Fruit fly (Drosophila melanogaster) whole organism, embryonic: ENCODE results near the gene TwdlV.

ENCODE experiments used
- Awh ChIP-seq: fragments of 200-800 bp; sonication (Bioruptor generic); IDR thresholded peaks from 2 replicates; pipeline ENCODE4, ENCODE4 v1.3.6; 2022; ENCODE audit warnings: missing biosample characterization, missing genetic modification characterization
- CG12219 ChIP-seq: fragments of 200-800 bp; sonication (Bioruptor generic); optimal IDR thresholded peaks from 3 replicates; lab custom pipeline; 2018; ENCODE audit warnings: missing biosample characterization, mild to moderate bottlenecking, missing genetic modification characterization
- CG18764 ChIP-seq: fragments of 200-800 bp; sonication (Bioruptor generic); optimal IDR thresholded peaks from 3 replicates; lab custom pipeline; 2016; ENCODE audit warnings: missing biosample characterization, missing genetic modification characterization
- CG2712 ChIP-seq: fragments of 200-800 bp; optimal IDR thresholded peaks from 3 replicates; lab custom pipeline; 2019; ENCODE audit warnings: missing biosample characterization, mild to moderate bottlenecking, missing genetic modification characterization, moderate library complexity
- CG2875 ChIP-seq: fragments of 200-800 bp; sonication (Bioruptor generic); optimal IDR thresholded peaks from 2 replicates; lab custom pipeline; 2017; ENCODE audit warnings: missing biosample characterization, mild to moderate bottlenecking, missing genetic modification characterization, missing genetic modification reagents
- CG30431 ChIP-seq: fragments of 200-800 bp; sonication (Bioruptor generic); optimal IDR thresholded peaks from 2 replicates; lab custom pipeline; 2017; ENCODE audit warnings: missing biosample characterization, missing genetic modification characterization
- CG3163 ChIP-seq: fragments of 200-800 bp; sonication (Bioruptor generic); optimal IDR thresholded peaks from 3 replicates; lab custom pipeline; 2016; ENCODE audit warnings: missing biosample characterization, missing genetic modification characterization
- CG33557 ChIP-seq: fragments of 200-800 bp; sonication (Bioruptor generic); optimal IDR thresholded peaks from 2 replicates; lab custom pipeline; 2019; ENCODE audit warnings: missing biosample characterization, mild to moderate bottlenecking, missing genetic modification characterization, moderate library complexity
- CG3995 ChIP-seq: fragments of 200-800 bp; sonication (Bioruptor generic); optimal IDR thresholded peaks from 3 replicates; lab custom pipeline; 2016; ENCODE audit warnings: missing biosample characterization, missing genetic modification characterization
- CG6254 ChIP-seq: fragments of 200-800 bp; sonication (Bioruptor generic); optimal IDR thresholded peaks from 3 replicates; lab custom pipeline; 2017; ENCODE audit warnings: mild to moderate bottlenecking, missing biosample characterization, missing genetic modification reagents, missing genetic modification characterization
- CG6689 ChIP-seq: fragments of 200-800 bp; sonication (Bioruptor generic); IDR thresholded peaks from 2 replicates; pipeline ENCODE4 v1.3.6; 2022; ENCODE audit warnings: missing biosample characterization, missing genetic modification characterization
- CG7928 ChIP-seq: fragments of 200-800 bp; sonication (Bioruptor generic); optimal IDR thresholded peaks from 2 replicates; lab custom pipeline; 2017; ENCODE audit warnings: missing biosample characterization, mild to moderate bottlenecking, missing genetic modification characterization
- CG9932 ChIP-seq: fragments of 200-800 bp; sonication (Bioruptor generic); IDR thresholded peaks from 2 replicates; pipeline ENCODE4 v1.3.6; 2022; ENCODE audit warnings: missing biosample characterization, missing genetic modification characterization
- Dfd ChIP-seq, 2 experiments: fragments of >200 bp; optimal IDR thresholded peaks; 2 replicates each; lab custom pipeline; 2017; ENCODE audit warnings: missing biosample characterization in 2 of 2, missing genetic modification characterization in 2 of 2
- Dp ChIP-seq: fragments of 200-800 bp; sonication (Bioruptor generic); optimal IDR thresholded peaks from 2 replicates; lab custom pipeline; 2018; ENCODE audit warnings: missing biosample characterization, mild to moderate bottlenecking, missing genetic modification characterization, moderate library complexity
- Eip74EF ChIP-seq, 2 experiments: fragments of 200-800 bp in 1 of 2; fragments of >200 bp in 1 of 2; sonication (Bioruptor generic) in 1 of 2; optimal IDR thresholded peaks; 2 replicates each; lab custom pipeline; 2017 to 2019; ENCODE audit warnings: missing biosample characterization in 2 of 2, missing genetic modification characterization in 2 of 2, mild to moderate bottlenecking in 1 of 2, moderate library complexity in 1 of 2
- HLH3B ChIP-seq: fragments of 200-800 bp; sonication (Bioruptor generic); IDR thresholded peaks from 2 replicates; pipeline ENCODE4 v1.3.6; 2022; ENCODE audit warnings: missing biosample characterization, missing genetic modification characterization
- HLH4C ChIP-seq: fragments of 200-800 bp; sonication (Bioruptor generic); IDR thresholded peaks from 3 replicates; pipeline ENCODE4 v1.3.6; 2022; ENCODE audit warnings: missing biosample characterization, missing genetic modification characterization; ENCODE audit not compliant: partially characterized antibody
- MTF-1 ChIP-seq: fragments of 200-800 bp; sonication (Bioruptor generic); optimal IDR thresholded peaks from 2 replicates; lab custom pipeline; 2018; ENCODE audit warnings: missing biosample characterization, mild to moderate bottlenecking, missing genetic modification characterization, borderline replicate concordance
- Mad ChIP-seq: fragments of 200-800 bp; sonication (Bioruptor generic); optimal IDR thresholded peaks from 2 replicates; lab custom pipeline; 2016; ENCODE audit warnings: missing biosample characterization, missing genetic modification characterization
- Myb ChIP-seq: fragments of 200-800 bp; sonication (Bioruptor generic); optimal IDR thresholded peaks from 2 replicates; lab custom pipeline; 2016; ENCODE audit warnings: missing biosample characterization, missing genetic modification characterization
- Ptx1 ChIP-seq: fragments of 200-800 bp; sonication (Bioruptor generic); IDR thresholded peaks from 2 replicates; pipeline ENCODE4 v1.3.6; 2022; ENCODE audit warnings: missing biosample characterization, missing genetic modification characterization
- Taf1 ChIP-seq: fragments of 200-800 bp; sonication (Bioruptor generic); IDR thresholded peaks from 2 replicates; pipeline ENCODE4 v1.3.6; 2022; ENCODE audit warnings: missing biosample characterization, missing genetic modification characterization
- ash1 ChIP-seq: fragments of 200-800 bp; sonication (Bioruptor generic); optimal IDR thresholded peaks from 2 replicates; lab custom pipeline; 2018; ENCODE audit warnings: missing biosample characterization, mild to moderate bottlenecking, missing genetic modification characterization
- az2 ChIP-seq: fragments of 200-800 bp; sonication (Bioruptor generic); optimal IDR thresholded peaks from 3 replicates; lab custom pipeline; 2016; ENCODE audit warnings: missing biosample characterization, missing genetic modification characterization
- bbx ChIP-seq: fragments of 200-800 bp; sonication (Bioruptor generic); IDR thresholded peaks from 2 replicates; pipeline ENCODE4 v1.3.6; 2022; ENCODE audit warnings: missing biosample characterization, missing genetic modification characterization; ENCODE audit not compliant: partially characterized antibody
- caup ChIP-seq: fragments of 200-800 bp; sonication (Bioruptor generic); optimal IDR thresholded peaks from 3 replicates; lab custom pipeline; 2017; ENCODE audit warnings: missing biosample characterization, mild to moderate bottlenecking, missing genetic modification characterization, moderate library complexity; ENCODE audit not compliant: severe bottlenecking
- chinmo ChIP-seq: fragments of 200-800 bp; sonication (Bioruptor generic); IDR thresholded peaks from 4 replicates; pipeline ENCODE4 v1.3.6; 2022; ENCODE audit warnings: missing biosample characterization, missing genetic modification characterization; ENCODE audit not compliant: partially characterized antibody
- chn ChIP-seq: fragments of 200-800 bp; sonication (Bioruptor generic); optimal IDR thresholded peaks from 2 replicates; lab custom pipeline; 2016; ENCODE audit warnings: missing biosample characterization, missing genetic modification characterization
- dmrt11E ChIP-seq: fragments of 200-800 bp; sonication (Bioruptor generic); optimal IDR thresholded peaks from 3 replicates; lab custom pipeline; 2018; ENCODE audit warnings: missing biosample characterization, mild to moderate bottlenecking, missing genetic modification characterization, moderate library complexity
- eve ChIP-seq, 2 experiments: fragments of >200 bp; optimal IDR thresholded peaks; 2 replicates each; lab custom pipeline; 2017; ENCODE audit warnings: missing biosample characterization in 2 of 2, missing genetic modification characterization in 2 of 2
- fd96Cb ChIP-seq: fragments of 200-800 bp; sonication (Bioruptor generic); optimal IDR thresholded peaks from 2 replicates; lab custom pipeline; 2018; ENCODE audit warnings: missing biosample characterization, mild to moderate bottlenecking, missing genetic modification characterization, moderate library complexity
- gfzf ChIP-seq: fragments of 200-800 bp; sonication (Bioruptor generic); optimal IDR thresholded peaks from 2 replicates; lab custom pipeline; 2016; ENCODE audit warnings: missing biosample characterization, mild to moderate bottlenecking, missing genetic modification characterization, moderate library complexity
- gsb-n ChIP-seq: fragments of 200-800 bp; sonication (Bioruptor generic); optimal IDR thresholded peaks from 3 replicates; lab custom pipeline; 2018; ENCODE audit warnings: missing biosample characterization, mild to moderate bottlenecking, missing genetic modification characterization
- ham ChIP-seq: fragments of 200-800 bp; sonication (Bioruptor generic); IDR thresholded peaks from 2 replicates; pipeline ENCODE4 v1.3.6; 2022; ENCODE audit warnings: missing biosample characterization, missing genetic modification characterization
- hbn ChIP-seq: fragments of 200-800 bp; sonication (Bioruptor generic); IDR thresholded peaks from 2 replicates; pipeline ENCODE4 v1.3.6; 2022; ENCODE audit warnings: missing biosample characterization, missing genetic modification characterization; ENCODE audit not compliant: partially characterized antibody
- nom ChIP-seq: fragments of 200-800 bp; sonication (Bioruptor generic); optimal IDR thresholded peaks from 2 replicates; lab custom pipeline; 2017; ENCODE audit warnings: missing biosample characterization, missing genetic modification characterization, mild to moderate bottlenecking, moderate library complexity, missing genetic modification reagents
- odd ChIP-seq: fragments of 200-800 bp; sonication (Bioruptor generic); optimal IDR thresholded peaks from 2 replicates; lab custom pipeline; 2017; ENCODE audit warnings: missing biosample characterization, mild to moderate bottlenecking, missing genetic modification characterization
- pan ChIP-seq, 4 experiments: fragments of >200 bp in 3 of 4; fragments of 200-800 bp in 1 of 4; sonication (Bioruptor generic) in 1 of 4; optimal IDR thresholded peaks in 3 of 4; IDR thresholded peaks in 1 of 4; 2 replicates each; pipeline versions ENCODE4 v1.3.6 to Lab custom; 2017 to 2022; ENCODE audit warnings: missing biosample characterization in 2 of 4, missing genetic modification characterization in 2 of 4, mixed read lengths in 1 of 4
- pros ChIP-seq: fragments of 200-800 bp; sonication (Bioruptor generic); optimal IDR thresholded peaks from 3 replicates; lab custom pipeline; 2019; ENCODE audit warnings: missing biosample characterization, mild to moderate bottlenecking, missing genetic modification characterization, moderate library complexity
- row ChIP-seq: fragments of 200-800 bp; sonication (Bioruptor generic); IDR thresholded peaks from 3 replicates; pipeline ENCODE4 v1.3.6; 2022; ENCODE audit warnings: missing biosample characterization, missing genetic modification characterization
- seq ChIP-seq: fragments of 200-800 bp; sonication (Bioruptor generic); IDR thresholded peaks from 2 replicates; pipeline ENCODE4 v1.3.6; 2022; ENCODE audit warnings: missing biosample characterization, missing genetic modification characterization
- tll ChIP-seq, 2 experiments: fragments of 200-800 bp in 1 of 2; fragments of >200 bp in 1 of 2; sonication (Bioruptor generic) in 1 of 2; optimal IDR thresholded peaks; 2 replicates each; lab custom pipeline; 2017 to 2019; ENCODE audit warnings: missing biosample characterization in 2 of 2, missing genetic modification characterization in 2 of 2, mild to moderate bottlenecking in 1 of 2, moderate library complexity in 1 of 2
- vnd ChIP-seq: fragments of 200-800 bp; sonication (Bioruptor generic); IDR thresholded peaks from 3 replicates; pipeline ENCODE4 v1.3.6; 2022; ENCODE audit warnings: missing biosample characterization, missing genetic modification characterization; ENCODE audit not compliant: partially characterized antibody
- wdn ChIP-seq: fragments of 200-800 bp; sonication (Bioruptor generic); IDR thresholded peaks from 2 replicates; pipeline ENCODE4 v1.3.6; 2022; ENCODE audit warnings: missing biosample characterization, missing genetic modification characterization
- zen ChIP-seq: fragments of 200-800 bp; sonication (Bioruptor generic); optimal IDR thresholded peaks from 3 replicates; lab custom pipeline; 2018; ENCODE audit warnings: missing biosample characterization, mild to moderate bottlenecking, missing genetic modification characterization, moderate library complexity

Gene TwdlV

dm6 chr3R:4232139-4233017 lies 22.1 kb upstream of the TwdlV start, which contains the start of gene CG14641 (continued):
- TF ChIP-seq MTF-1 (no peak), CG9932 (no peak), CG2712 (tag; lab: Kevin White, UChicago) (peak; percentile 51), az2 (GFP tag; lab: Kevin White, UChicago) (no peak), Taf1 (no peak), odd (GFP tag; lab: Kevin White, UChicago) (no peak), fd96Cb (tag; lab: Kevin White, UChicago) (no peak), pros (GFP tag; lab: Kevin White, UChicago) (no peak), tll (GFP tag; optimal IDR thresholded peaks at IDR 0.05; lab: Kevin White, UChicago) (peak in 1 of 2 experiments; percentile 79), Eip74EF (GFP tag; optimal IDR thresholded peaks at IDR 0.05; lab: Kevin White, UChicago) (peak in 1 of 2 experiments; percentile 66), seq (no peak), dmrt11E (tag; lab: Kevin White, UChicago) (peak; percentile 19), Dp (GFP tag; lab: Kevin White, UChicago) (no peak), CG30431 (GFP tag; lab: Kevin White, UChicago) (no peak), HLH4C (no peak), Myb (GFP tag; lab: Kevin White, UChicago) (no peak), CG6689 (peak; percentile 17; the same call in 1 of the 2 replicates), ash1 (no peak), ham (no peak), nom (peak; percentile 30), pan (optimal IDR thresholded peaks at IDR 0.05; lab: Kevin White, UChicago) (no peak), pan (GFP tag; optimal IDR thresholded peaks at IDR 0.05 in 1 of 2, IDR thresholded peaks at IDR 0.05 in 1 of 2) (no peak), Mad (GFP tag; lab: Kevin White, UChicago) (no peak), CG2875 (GFP tag; lab: Kevin White, UChicago) (no peak), chinmo (no peak), hbn (GFP tag; lab: Robert Waterston, UW) (no peak), vnd (GFP tag; lab: Robert Waterston, UW) (peak; percentile 38; the same call in 1 of the 3 replicates), gfzf (GFP tag; lab: Kevin White, UChicago) (peak; percentile 30), CG3995 (peak; percentile 66), CG6254 (no peak), chn (GFP tag; lab: Kevin White, UChicago) (no peak), caup (no peak), CG18764 (GFP tag; lab: Kevin White, UChicago) (no peak), zen (tag; lab: Kevin White, UChicago) (no peak), CG7928 (GFP tag; lab: Kevin White, UChicago) (no peak), HLH3B (GFP tag; lab: Robert Waterston, UW) (no peak), CG12219 (GFP tag; lab: Kevin White, UChicago) (no peak), CG3163 (GFP tag; lab: Kevin White, UChicago) (no peak), Awh (GFP tag; lab: Robert Waterston, UW) (no peak), wdn (GFP tag; lab: Robert Waterston, UW) (no peak), Dfd (GFP tag; optimal IDR thresholded peaks at IDR 0.05; lab: Kevin White, UChicago) (peak in 1 of 2 experiments; percentile 82), bbx (peak; percentile 49), row (GFP tag; lab: Robert Waterston, UW) (peak; percentile 65), CG33557 (no peak), gsb-n (no peak), eve (GFP tag; optimal IDR thresholded peaks at IDR 0.05; lab: Kevin White, UChicago) (no peak), Ptx1 (no peak)
